Fruit fly (Drosophila melanogaster) whole organism, wandering third instar larva: ENCODE measurements around the gene CG15279.

ENCODE experiments used
- GATAd ChIP-seq: sonication (Bioruptor generic); optimal IDR thresholded peaks from 2 replicates; lab custom pipeline; 2016; ENCODE audit warnings: missing biosample characterization, missing genetic modification characterization
- Hr78 ChIP-seq: fragments of >200 bp; optimal IDR thresholded peaks from 2 replicates; lab custom pipeline; 2017; ENCODE audit warnings: missing biosample characterization, missing genetic modification characterization
- Myc ChIP-seq: fragments of >200 bp; optimal IDR thresholded peaks from 2 replicates; lab custom pipeline; 2017
- N ChIP-seq: fragments of >200 bp; optimal IDR thresholded peaks from 2 replicates; lab custom pipeline; 2018; ENCODE audit warnings: missing biosample characterization, missing external identifiers, missing genetic modification characterization
- OdsH ChIP-seq: fragments of 200-800 bp; sonication (Bioruptor generic); optimal IDR thresholded peaks from 2 replicates; lab custom pipeline; 2016; ENCODE audit warnings: missing biosample characterization, mild to moderate bottlenecking, missing genetic modification characterization
- Rel ChIP-seq, 2 experiments: fragments of 200-800 bp; sonication (Bioruptor generic) in 1 of 2; optimal IDR thresholded peaks; 2 replicates in 1 of 2; 3 replicates in 1 of 2; lab custom pipeline; 2016 to 2019; ENCODE audit warnings: mild to moderate bottlenecking in 2 of 2, missing biosample characterization in 2 of 2, missing genetic modification characterization in 2 of 2, moderate library complexity in 1 of 2
- h ChIP-seq: fragments of 200-800 bp; sonication (Bioruptor generic); optimal IDR thresholded peaks from 3 replicates; lab custom pipeline; 2016; ENCODE audit warnings: missing biosample characterization, mild to moderate bottlenecking, missing genetic modification characterization
- psq ChIP-seq: fragments of 200-800 bp; sonication (Bioruptor generic); optimal IDR thresholded peaks from 3 replicates; lab custom pipeline; 2017; ENCODE audit warnings: missing biosample characterization, mild to moderate bottlenecking, missing genetic modification characterization, moderate library complexity
- sage ChIP-seq: fragments of 200-800 bp; sonication (Bioruptor generic); optimal IDR thresholded peaks from 2 replicates; lab custom pipeline; 2016; ENCODE audit warnings: missing biosample characterization, mild to moderate bottlenecking, missing genetic modification characterization
- sv ChIP-seq: fragments of 200-800 bp; sonication (Bioruptor generic); optimal IDR thresholded peaks from 3 replicates; lab custom pipeline; 2016; ENCODE audit warnings: missing biosample characterization, missing genetic modification characterization
- usp ChIP-seq: fragments of >200 bp; optimal IDR thresholded peaks from 2 replicates; lab custom pipeline; 2017; ENCODE audit warnings: missing biosample characterization, missing genetic modification characterization

DNA sequence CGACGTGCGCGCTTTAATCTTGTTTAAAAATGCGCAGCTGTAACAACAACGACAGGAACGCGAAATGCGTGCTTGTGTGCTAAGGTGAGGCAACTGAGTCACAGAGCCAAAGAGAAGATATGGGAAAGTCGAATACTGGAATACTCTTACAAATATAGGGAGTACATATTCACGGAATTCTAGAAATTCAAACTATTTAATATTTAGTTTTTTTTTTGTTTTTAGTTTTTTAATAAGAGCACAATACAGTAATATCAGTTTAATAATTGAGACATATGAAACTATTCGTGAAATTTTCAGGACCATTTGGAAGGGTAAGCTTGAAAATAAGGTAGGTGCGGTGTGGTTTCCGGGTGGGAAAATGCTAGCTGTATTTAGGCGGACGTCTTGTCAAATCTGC is 36.0 kb upstream of the CG15279 start:
- TF ChIP-seq h (GFP tag; lab: Kevin White, UChicago) (no peak), OdsH (GFP tag; lab: Kevin White, UChicago) (no peak), usp (GFP tag; lab: Kevin White, UChicago) (no peak), Myc (no peak), Hr78 (no peak), sage (GFP tag; lab: Kevin White, UChicago) (no peak), GATAd (GFP tag; lab: Kevin White, UChicago) (no peak), sv (GFP tag; lab: Kevin White, UChicago) (no peak), Rel (GFP tag; optimal IDR thresholded peaks at IDR 0.05; lab: Kevin White, UChicago) (no peak), Rel (tag; optimal IDR thresholded peaks at IDR 0.05; lab: Kevin White, UChicago) (no peak), N (GFP tag; lab: Kevin White, UChicago) (no peak), psq (GFP tag; lab: Kevin White, UChicago) (no peak)
